Fruit fly (Drosophila melanogaster): ENCODE results near the gene Mst36Fa.

Gene Mst36Fa

DNA sequence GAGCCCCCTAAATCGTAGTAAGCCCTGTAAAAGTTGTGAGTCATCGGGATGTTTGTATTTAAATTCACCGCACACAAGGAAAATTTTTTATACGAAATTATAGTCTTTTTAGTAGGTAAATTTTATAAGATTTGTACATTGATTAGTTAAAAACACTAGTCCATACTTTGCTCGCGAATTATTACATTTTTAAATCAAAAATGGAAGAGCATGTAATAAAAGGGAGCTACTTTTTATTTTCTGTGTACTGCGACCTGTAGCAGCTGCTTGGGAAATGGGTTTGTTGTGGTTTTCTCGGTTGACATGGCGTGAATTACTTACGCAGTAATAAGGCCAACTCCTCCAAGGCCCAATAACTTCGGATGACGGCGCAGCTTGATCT is 17.9 kb upstream of the Mst36Fa start (continued):
- no peak for TF ChIP-seq spab (GFP tag; optimal IDR thresholded peaks at IDR 0.05)
- peak; percentile 64; the same call in 2 of the 3 replicates for TF ChIP-seq eg (GFP tag; IDR thresholded peaks at IDR 0.05)
- peak; percentile 65 for TF ChIP-seq Hr4 (GFP tag; optimal IDR thresholded peaks at IDR 0.05)
- TF ChIP-seq CG6792 (GFP tag; optimal IDR thresholded peaks at IDR 0.05), result peak; percentile 56
- TF ChIP-seq CG6808 (GFP tag; optimal IDR thresholded peaks at IDR 0.05), result no peak
- TF ChIP-seq topi (GFP tag; optimal IDR thresholded peaks at IDR 0.05), result peak; percentile 23
- TF ChIP-seq CG15336 (GFP tag; IDR thresholded peaks at IDR 0.05), result peak; percentile 59
- TF ChIP-seq Sox102F (GFP tag; optimal IDR thresholded peaks at IDR 0.05), result peak; percentile 5
- peak; percentile 43 for TF ChIP-seq net (GFP tag; optimal IDR thresholded peaks at IDR 0.05)
- peak; percentile 39 for TF ChIP-seq Smox (GFP tag; optimal IDR thresholded peaks at IDR 0.05)
- TF ChIP-seq dac (GFP tag; optimal IDR thresholded peaks at IDR 0.05), result no peak
- peak; percentile 73 for TF ChIP-seq acj6 (GFP tag; optimal IDR thresholded peaks at IDR 0.05)
- peak; percentile 48 for TF ChIP-seq achi (GFP tag; optimal IDR thresholded peaks at IDR 0.05)
- no peak for TF ChIP-seq Eip93F (GFP tag; optimal IDR thresholded peaks at IDR 0.05)
- TF ChIP-seq CG16779 (tag; optimal IDR thresholded peaks at IDR 0.05), result no peak

DNA sequence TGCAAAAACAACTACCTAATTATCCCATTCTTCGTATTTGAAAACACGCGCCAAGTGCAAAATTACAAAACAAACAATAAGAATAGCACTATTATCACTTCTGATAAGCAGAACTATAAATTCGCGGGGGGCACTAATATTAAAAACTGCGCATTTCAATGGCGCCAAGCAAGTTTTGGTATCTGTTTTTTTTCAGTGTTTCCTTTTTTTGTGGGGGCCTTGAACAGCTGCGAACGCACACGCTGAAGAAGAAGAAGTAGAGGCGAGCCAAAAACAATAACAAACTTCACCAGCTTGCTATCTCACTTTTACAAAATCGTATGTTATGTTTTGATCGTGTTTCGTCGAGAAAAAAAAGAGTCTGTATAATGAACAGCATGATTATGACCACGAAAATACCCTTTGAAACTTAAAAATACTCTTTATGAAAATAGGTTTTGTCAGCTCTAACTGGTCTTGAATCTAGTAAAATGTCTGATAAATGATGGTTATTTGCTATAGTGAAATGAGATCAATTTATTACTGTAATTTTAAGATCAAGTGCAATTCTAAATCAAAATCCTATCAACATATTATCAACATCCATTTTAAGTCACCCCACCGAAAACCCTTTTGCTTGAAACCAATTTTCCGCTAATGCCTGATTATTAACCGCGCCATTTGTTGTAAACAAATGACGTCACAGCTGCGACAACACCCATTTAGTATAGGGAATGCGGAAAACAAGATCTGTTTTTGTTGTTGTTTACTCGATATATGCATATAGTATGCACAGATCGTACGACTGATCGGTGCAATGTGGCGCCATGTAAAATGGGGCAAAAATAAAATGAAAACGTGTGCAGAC is 17.3 kb upstream of the Mst36Fa start:
- TF ChIP-seq eg (GFP tag; IDR thresholded peaks at IDR 0.05) (peak; percentile 71), dac (GFP tag; optimal IDR thresholded peaks at IDR 0.05) (no peak), CG7368 (GFP tag; optimal IDR thresholded peaks at IDR 0.05) (no peak), pdm3 (GFP tag; optimal IDR thresholded peaks at IDR 0.05) (peak; percentile 50), Eip93F (GFP tag; optimal IDR thresholded peaks at IDR 0.05) (no peak), CG6792 (GFP tag; optimal IDR thresholded peaks at IDR 0.05) (peak; percentile 56), vri (GFP tag; optimal IDR thresholded peaks at IDR 0.05) (peak; percentile 58), CG8319 (GFP tag; optimal IDR thresholded peaks at IDR 0.05) (no peak), acj6 (GFP tag; optimal IDR thresholded peaks at IDR 0.05) (peak; percentile 53), CG9139 (GFP tag; optimal IDR thresholded peaks at IDR 0.05) (no peak), cyc (GFP tag; optimal IDR thresholded peaks at IDR 0.05) (peak; percentile 10), CG8632 (GFP tag; optimal IDR thresholded peaks at IDR 0.05) (peak; percentile 42), lz (GFP tag; optimal IDR thresholded peaks at IDR 0.05) (peak; percentile 51), Sox102F (GFP tag; optimal IDR thresholded peaks at IDR 0.05) (peak; percentile 70), fd59A (GFP tag; optimal IDR thresholded peaks at IDR 0.05) (no peak), CG10631 (GFP tag; optimal IDR thresholded peaks at IDR 0.05) (peak; percentile 37), CG8119 (GFP tag; IDR thresholded peaks at IDR 0.05) (peak; percentile 36; the same call in 1 of the 3 replicates), Ets21C (GFP tag; optimal IDR thresholded peaks at IDR 0.05) (peak; percentile 19), Smox (GFP tag; optimal IDR thresholded peaks at IDR 0.05) (no peak), CG6808 (GFP tag; optimal IDR thresholded peaks at IDR 0.05) (no peak), CG11294 (GFP tag; IDR thresholded peaks at IDR 0.05) (no peak), CG6854 (GFP tag; optimal IDR thresholded peaks at IDR 0.05) (peak; percentile 31), CG3032 (tag; optimal IDR thresholded peaks at IDR 0.05) (no peak), fd85E (GFP tag; optimal IDR thresholded peaks at IDR 0.05) (no peak), OdsH (GFP tag; optimal IDR thresholded peaks at IDR 0.05) (no peak), Sox14 (GFP tag; optimal IDR thresholded peaks at IDR 0.05) (peak; percentile 53), CG1621 (tag; optimal IDR thresholded peaks at IDR 0.05) (no peak), spab (GFP tag; optimal IDR thresholded peaks at IDR 0.05) (no peak), CG34406 (GFP tag; optimal IDR thresholded peaks at IDR 0.05) (peak; percentile 28), ss (GFP tag; optimal IDR thresholded peaks at IDR 0.05) (no peak), Hr4 (GFP tag; optimal IDR thresholded peaks at IDR 0.05) (no peak), CG11762 (GFP tag; optimal IDR thresholded peaks at IDR 0.05; ENCODE audit: insufficient read depth) (peak; percentile 27), CG6276 (GFP tag; optimal IDR thresholded peaks at IDR 0.05) (no peak), Hr38 (GFP tag; optimal IDR thresholded peaks at IDR 0.05) (no peak), svp (GFP tag) (peak; percentile 22), Ets96B (tag; optimal IDR thresholded peaks at IDR 0.05) (no peak), esn (GFP tag; optimal IDR thresholded peaks at IDR 0.05) (peak; percentile 59), CG32006 (GFP tag; optimal IDR thresholded peaks at IDR 0.05) (peak; percentile 56), CG6163 (GFP tag; IDR thresholded peaks at IDR 0.05) (peak; percentile 82), Hr39 (GFP tag; optimal IDR thresholded peaks at IDR 0.05) (peak; percentile 61), Eip78C (GFP tag) (peak; percentile 67), Sox15 (GFP tag; optimal IDR thresholded peaks at IDR 0.05) (peak; percentile 11), CG11902 (GFP tag; optimal IDR thresholded peaks at IDR 0.05) (no peak)
